Worm (Caenorhabditis elegans) whole organism, mixed stage, embryonic: ENCODE data around the gene C04G6.11.

Source experiments
- ceh-83 ChIP-seq: fragments of 200-800 bp; sonication (Bioruptor generic); optimal IDR thresholded peaks from 2 replicates; lab custom pipeline; 2018; ENCODE audit warnings: mild to moderate bottlenecking, missing genetic modification characterization, missing compliant biosample characterization
- elt-1 ChIP-seq: sonication (generic microtip); optimal IDR thresholded peaks from 2 replicates; lab custom pipeline; 2017; ENCODE audit warnings: missing genetic modification characterization, mild to moderate bottlenecking, missing compliant biosample characterization, antibody characterized with exemption, moderate library complexity, borderline replicate concordance; ENCODE audit not compliant: insufficient read depth
- elt-3 ChIP-seq: fragments of 150-350 bp; optimal IDR thresholded peaks from 2 replicates; lab custom pipeline; 2014; ENCODE audit warnings: missing biosample characterization, missing genetic modification characterization
- lin-13 ChIP-seq: fragments of 150-350 bp; optimal IDR thresholded peaks from 2 replicates; lab custom pipeline; 2014; ENCODE audit warnings: missing biosample characterization, missing genetic modification characterization
- mab-5 ChIP-seq: fragments of 150-350 bp; optimal IDR thresholded peaks from 2 replicates; lab custom pipeline; 2014; ENCODE audit warnings: missing biosample characterization, missing genetic modification characterization
- mep-1 ChIP-seq: fragments of 150-350 bp; optimal IDR thresholded peaks from 2 replicates; lab custom pipeline; 2017; ENCODE audit warnings: missing biosample characterization, missing genetic modification reagents, missing genetic modification characterization, inconsistent platforms
- nhr-237 ChIP-seq: fragments of 150-350 bp; optimal IDR thresholded peaks from 2 replicates; lab custom pipeline; 2014; ENCODE audit warnings: missing biosample characterization, missing genetic modification characterization
- nhr-28 ChIP-seq: fragments of 150-350 bp; optimal IDR thresholded peaks from 2 replicates; lab custom pipeline; 2014; ENCODE audit warnings: missing biosample characterization, missing genetic modification characterization
- pha-4 ChIP-seq: fragments of 150-350 bp; optimal IDR thresholded peaks from 2 replicates; lab custom pipeline; 2018; ENCODE audit warnings: missing biosample characterization, missing genetic modification reagents, missing genetic modification characterization
- sem-2 ChIP-seq: fragments of 200-800 bp; sonication (Bioruptor generic); optimal IDR thresholded peaks from 2 replicates; lab custom pipeline; 2018; ENCODE audit warnings: mild to moderate bottlenecking, missing genetic modification characterization, missing compliant biosample characterization
- snpc-4 ChIP-seq: fragments of 150-350 bp; optimal IDR thresholded peaks from 2 replicates; lab custom pipeline; 2014; ENCODE audit warnings: missing biosample characterization, missing genetic modification characterization
- sptf-1 ChIP-seq: sonication (generic microtip); optimal IDR thresholded peaks from 2 replicates; lab custom pipeline; 2017; ENCODE audit warnings: mild to moderate bottlenecking, missing genetic modification characterization, moderate library complexity, missing compliant biosample characterization
- unc-62 ChIP-seq: fragments of 150-350 bp; optimal IDR thresholded peaks from 2 replicates; lab custom pipeline; 2014; ENCODE audit warnings: missing biosample characterization, missing genetic modification reagents, missing genetic modification characterization
- zip-8 ChIP-seq: fragments of 150-350 bp; optimal IDR thresholded peaks from 2 replicates; lab custom pipeline; 2014; ENCODE audit warnings: missing biosample characterization, missing genetic modification characterization

- TF ChIP-seq ceh-83 (GFP tag; lab: Kevin White, UChicago) = no peak
- no peak for TF ChIP-seq snpc-4
- TF ChIP-seq zip-8 (tag; lab: Kevin White, UChicago) = no peak
- TF ChIP-seq nhr-237 (tag; lab: Kevin White, UChicago) = no peak
- TF ChIP-seq mep-1 (tag; lab: Kevin White, UChicago) = no peak
- TF ChIP-seq elt-1 (tag; lab: Kevin White, UChicago) = no peak
- TF ChIP-seq sptf-1 = no peak
- no peak for TF ChIP-seq elt-3 (tag; lab: Kevin White, UChicago)
- TF ChIP-seq pha-4 (tag; lab: Kevin White, UChicago) = no peak
- no peak for TF ChIP-seq mab-5
- TF ChIP-seq unc-62 (GFP tag; lab: Kevin White, UChicago) = no peak
- TF ChIP-seq nhr-28 (tag; lab: Kevin White, UChicago) = no peak
- TF ChIP-seq lin-13 (tag; lab: Kevin White, UChicago) = no peak
- TF ChIP-seq sem-2 (GFP tag; lab: Kevin White, UChicago) = no peak
Measured at ce11 chrII:5085450-5085849, 18.2 kb downstream of the C04G6.11 start, which contains the start of gene txt-9.
